Worm (Caenorhabditis elegans) whole organism, L3 larva: ENCODE results near the gene dpyd-1.

ENCODE experiments used
- aly-2 ChIP-seq: fragments of 150-350 bp; optimal IDR thresholded peaks from 2 replicates; lab custom pipeline; 2014; ENCODE audit warnings: missing biosample characterization, missing genetic modification characterization
- ama-1 ChIP-seq: fragments of 150-350 bp; optimal IDR thresholded peaks from 2 replicates; lab custom pipeline; 2018
- ceh-16 ChIP-seq: sonication (generic microtip); optimal IDR thresholded peaks from 2 replicates; lab custom pipeline; 2017; ENCODE audit warnings: missing biosample characterization, missing genetic modification characterization
- ceh-28 ChIP-seq: fragments of 150-350 bp; optimal IDR thresholded peaks from 2 replicates; lab custom pipeline; 2014; ENCODE audit warnings: missing biosample characterization, missing genetic modification reagents, missing genetic modification characterization
- ceh-82 ChIP-seq: fragments of 150-350 bp; optimal IDR thresholded peaks from 2 replicates; lab custom pipeline; 2014; ENCODE audit warnings: missing biosample characterization, missing genetic modification characterization
- ceh-9 ChIP-seq: sonication (generic microtip); optimal IDR thresholded peaks from 2 replicates; lab custom pipeline; 2018; ENCODE audit warnings: missing biosample characterization, missing genetic modification characterization
- egl-27 ChIP-seq: sonication (generic microtip); optimal IDR thresholded peaks from 4 replicates; lab custom pipeline; 2017; ENCODE audit warnings: missing biosample characterization, missing genetic modification reagents, missing genetic modification characterization
- egl-5 ChIP-seq: fragments of 150-350 bp; optimal IDR thresholded peaks from 2 replicates; lab custom pipeline; 2017; ENCODE audit warnings: missing biosample characterization, missing genetic modification reagents, missing genetic modification characterization, inconsistent platforms
- elt-1 ChIP-seq: fragments of 150-350 bp; optimal IDR thresholded peaks from 2 replicates; lab custom pipeline; 2014; ENCODE audit warnings: missing biosample characterization, missing genetic modification characterization
- elt-2 ChIP-seq: sonication (generic microtip); optimal IDR thresholded peaks from 2 replicates; lab custom pipeline; 2016; ENCODE audit warnings: missing genetic modification reagents, mild to moderate bottlenecking, missing genetic modification characterization, missing compliant biosample characterization
- eor-1 ChIP-seq, 2 experiments: fragments of 150-350 bp; optimal IDR thresholded peaks; 2 replicates each; lab custom pipeline; 2014 to 2018; ENCODE audit warnings: missing biosample characterization in 2 of 2, missing genetic modification characterization in 2 of 2
- fkh-10 ChIP-seq: sonication (generic microtip); optimal IDR thresholded peaks from 2 replicates; lab custom pipeline; 2017; ENCODE audit warnings: missing biosample characterization, missing genetic modification reagents, missing genetic modification characterization
- fkh-2 ChIP-seq: fragments of 150-350 bp; optimal IDR thresholded peaks from 2 replicates; lab custom pipeline; 2014; ENCODE audit warnings: missing biosample characterization, missing genetic modification reagents, missing genetic modification characterization
- hmg-11 ChIP-seq: sonication (generic microtip); optimal IDR thresholded peaks from 2 replicates; lab custom pipeline; 2016; ENCODE audit warnings: missing genetic modification characterization, missing compliant biosample characterization
- jun-1 ChIP-seq: fragments of 150-350 bp; optimal IDR thresholded peaks from 2 replicates; lab custom pipeline; 2014; ENCODE audit warnings: missing biosample characterization, missing genetic modification reagents, missing genetic modification characterization
- lin-15B ChIP-seq: fragments of 150-350 bp; optimal IDR thresholded peaks from 2 replicates; lab custom pipeline; 2014; ENCODE audit warnings: missing biosample characterization, missing genetic modification characterization
- lsy-12 ChIP-seq: sonication (generic microtip); optimal IDR thresholded peaks from 2 replicates; lab custom pipeline; 2016; ENCODE audit warnings: mild to moderate bottlenecking, missing genetic modification characterization, missing compliant biosample characterization
- mml-1 ChIP-seq: fragments of 150-350 bp; sonication (generic microtip); optimal IDR thresholded peaks from 3 replicates; lab custom pipeline; 2014; ENCODE audit warnings: missing biosample characterization, missing genetic modification characterization
- nfya-1 ChIP-seq: sonication (generic microtip); optimal IDR thresholded peaks from 2 replicates; lab custom pipeline; 2017; ENCODE audit warnings: missing genetic modification characterization, mild to moderate bottlenecking, missing compliant biosample characterization, antibody characterized with exemption, moderate library complexity; ENCODE audit not compliant: insufficient read depth
- nhr-11 ChIP-seq: fragments of 150-350 bp; optimal IDR thresholded peaks from 2 replicates; lab custom pipeline; 2014; ENCODE audit warnings: missing biosample characterization, missing genetic modification characterization
- nhr-12 ChIP-seq: fragments of 150-350 bp; optimal IDR thresholded peaks from 2 replicates; lab custom pipeline; 2014; ENCODE audit warnings: missing biosample characterization, missing genetic modification characterization
- nhr-23 ChIP-seq: fragments of 150-350 bp; optimal IDR thresholded peaks from 2 replicates; lab custom pipeline; 2014; ENCODE audit warnings: missing biosample characterization, missing genetic modification reagents, missing genetic modification characterization
- nhr-28 ChIP-seq: fragments of 150-350 bp; optimal IDR thresholded peaks from 2 replicates; lab custom pipeline; 2014; ENCODE audit warnings: missing biosample characterization, missing genetic modification characterization
- nhr-43 ChIP-seq: sonication (generic microtip); optimal IDR thresholded peaks from 2 replicates; lab custom pipeline; 2016; ENCODE audit warnings: mild to moderate bottlenecking, missing genetic modification characterization, missing compliant biosample characterization; ENCODE audit not compliant: poor library complexity, severe bottlenecking
- nhr-67 ChIP-seq: fragments of 150-350 bp; optimal IDR thresholded peaks from 2 replicates; lab custom pipeline; 2014; ENCODE audit warnings: missing biosample characterization, missing genetic modification characterization
- nhr-76 ChIP-seq: fragments of 150-350 bp; sonication (generic microtip); optimal IDR thresholded peaks from 5 replicates; lab custom pipeline; 2014; ENCODE audit warnings: missing biosample characterization, missing genetic modification characterization
- nhr-77 ChIP-seq: fragments of 150-350 bp; optimal IDR thresholded peaks from 2 replicates; lab custom pipeline; 2014; ENCODE audit warnings: missing biosample characterization, missing genetic modification characterization
- pha-4 ChIP-seq: fragments of 150-350 bp; optimal IDR thresholded peaks from 2 replicates; lab custom pipeline; 2014; ENCODE audit warnings: missing biosample characterization, missing genetic modification reagents, missing genetic modification characterization
- snpc-4 ChIP-seq: fragments of 150-350 bp; optimal IDR thresholded peaks from 2 replicates; lab custom pipeline; 2014; ENCODE audit warnings: missing biosample characterization, missing genetic modification characterization
- tbx-2 ChIP-seq: sonication (generic microtip); optimal IDR thresholded peaks from 2 replicates; lab custom pipeline; 2016; ENCODE audit warnings: mild to moderate bottlenecking, missing genetic modification characterization, missing compliant biosample characterization
- unc-39 ChIP-seq: sonication (generic microtip); optimal IDR thresholded peaks from 4 replicates; lab custom pipeline; 2017; ENCODE audit warnings: missing biosample characterization, missing genetic modification characterization
- ztf-11 ChIP-seq: fragments of 150-350 bp; optimal IDR thresholded peaks from 2 replicates; lab custom pipeline; 2014; ENCODE audit warnings: missing biosample characterization, missing genetic modification characterization

The dpyd-1 gene

DNA sequence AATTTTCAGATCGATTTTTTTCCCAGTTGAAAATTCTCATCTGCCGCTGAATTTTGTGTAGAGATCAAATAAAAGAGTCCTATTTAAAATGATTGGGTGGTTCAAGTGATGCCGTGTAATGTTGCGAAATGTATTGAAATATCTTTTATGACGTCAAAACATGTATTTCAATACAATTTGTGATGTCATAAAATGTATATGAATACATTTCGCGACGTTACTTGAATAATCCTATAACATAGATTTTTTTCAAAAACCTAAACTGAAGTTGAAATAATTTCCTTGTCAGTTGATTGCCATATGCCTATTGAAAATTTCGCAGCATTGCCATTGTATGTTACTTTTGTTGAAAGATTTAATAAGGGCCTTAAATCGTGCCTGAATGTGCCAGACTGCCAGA, 21.9 kb downstream of the dpyd-1 start, which contains the start of gene F55D1.1:
TSS of gene F55D1.1 (plus strand) at position 301 of the 400 bp plus-strand sequence.
- no peak for TF ChIP-seq nhr-11 (tag; lab: Kevin White, UChicago)
- no peak for TF ChIP-seq nhr-43 (tag; lab: Kevin White, UChicago)
- TF ChIP-seq eor-1 (tag; optimal IDR thresholded peaks at IDR 0.05; lab: Kevin White, UChicago): no peak
- no peak for TF ChIP-seq nhr-77
- TF ChIP-seq aly-2: no peak
- no peak for TF ChIP-seq unc-39 (tag; lab: Kevin White, UChicago)
- TF ChIP-seq lsy-12 (tag; lab: Kevin White, UChicago): no peak
- TF ChIP-seq egl-5 (tag; lab: Kevin White, UChicago): no peak
- no peak for TF ChIP-seq elt-1 (tag; lab: Kevin White, UChicago)
- no peak for TF ChIP-seq lin-15B
- no peak for TF ChIP-seq nhr-67 (tag; lab: Kevin White, UChicago)
- TF ChIP-seq mml-1 (tag; lab: Kevin White, UChicago): no peak
- TF ChIP-seq nhr-12: no peak
- no peak for TF ChIP-seq ceh-82 (tag; lab: Kevin White, UChicago)
- no peak for TF ChIP-seq snpc-4 (tag; lab: Kevin White, UChicago)

DNA sequence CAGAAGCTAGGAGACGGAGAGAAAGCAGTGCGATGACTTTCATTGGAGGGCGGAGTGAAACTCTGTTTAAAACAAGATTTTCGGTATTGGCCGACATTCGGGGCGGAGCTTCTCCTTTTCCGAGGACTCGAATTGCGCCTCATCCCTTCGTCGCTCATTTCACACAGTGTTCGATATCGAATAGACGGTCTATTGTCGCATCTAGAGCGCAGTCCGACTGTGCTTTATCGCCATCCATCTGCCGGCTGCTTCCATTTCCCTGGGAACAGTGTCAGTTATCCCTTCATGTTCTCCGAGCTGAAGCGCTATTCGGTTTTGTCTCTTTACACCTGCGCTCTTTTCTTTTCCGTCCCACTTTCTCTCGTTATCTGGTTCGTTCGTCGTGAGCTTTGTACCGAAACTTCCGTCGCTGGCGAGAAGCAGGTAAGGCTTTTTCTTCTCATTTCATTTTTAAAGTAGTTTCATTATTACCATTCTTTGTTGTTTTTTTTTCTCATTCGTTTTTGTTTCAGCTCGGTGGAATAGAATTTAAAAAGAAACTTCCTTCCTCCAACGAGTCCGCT, 25.2 kb downstream of the dpyd-1 start, which contains the start of the genes bus-8A and bus-8B:
TSS of gene bus-8A (plus strand) at position 96 of the 563 bp plus-strand sequence.
TSS of gene bus-8B (plus strand) at position 513 of the 563 bp plus-strand sequence.
- no peak for TF ChIP-seq ceh-82 (tag; lab: Kevin White, UChicago)
- TF ChIP-seq elt-2 (tag; lab: Kevin White, UChicago): no peak
- TF ChIP-seq egl-27: no peak
- TF ChIP-seq ceh-9: no peak
- TF ChIP-seq ztf-11 (tag; lab: Kevin White, UChicago): no peak
- TF ChIP-seq tbx-2 (tag; lab: Kevin White, UChicago): no peak
- TF ChIP-seq ama-1 (lab: Kevin White, UChicago): no peak
- no peak for TF ChIP-seq hmg-11 (tag; lab: Kevin White, UChicago)
- TF ChIP-seq unc-39 (tag; lab: Kevin White, UChicago): no peak

DNA sequence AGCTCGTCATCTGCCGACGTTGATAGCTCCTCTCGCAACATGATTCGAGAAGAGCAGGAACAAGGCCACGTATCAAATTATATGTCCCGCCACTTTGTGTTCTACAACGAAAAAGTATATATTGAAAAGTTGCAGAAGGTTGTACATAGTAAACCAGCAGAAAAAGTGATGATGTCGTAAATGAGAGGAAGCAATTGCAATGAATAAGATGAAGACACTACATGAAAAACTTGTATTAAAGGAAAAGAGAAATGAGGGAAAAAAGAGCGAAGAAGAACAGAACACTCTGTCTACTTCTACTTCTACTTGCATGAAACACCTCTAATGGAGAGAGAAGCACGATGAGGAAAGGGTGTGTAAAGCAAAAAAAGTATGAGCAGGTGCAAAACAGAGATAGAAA, 37.5 kb downstream of the dpyd-1 start, which contains the start of gene T23F2.2:
TSS of gene T23F2.2 (minus strand) at position 101 of the 400 bp plus-strand sequence.
- TF ChIP-seq jun-1 (tag; lab: Kevin White, UChicago) (no peak), nhr-28 (tag; lab: Kevin White, UChicago) (no peak), pha-4 (no peak), aly-2 (no peak), ceh-16 (tag; lab: Kevin White, UChicago) (no peak), nhr-67 (tag; lab: Kevin White, UChicago) (no peak), elt-2 (tag; lab: Kevin White, UChicago) (no peak), elt-1 (tag; lab: Kevin White, UChicago) (no peak), ceh-28 (tag; lab: Kevin White, UChicago) (no peak), fkh-10 (GFP tag; lab: Kevin White, UChicago) (no peak)

DNA sequence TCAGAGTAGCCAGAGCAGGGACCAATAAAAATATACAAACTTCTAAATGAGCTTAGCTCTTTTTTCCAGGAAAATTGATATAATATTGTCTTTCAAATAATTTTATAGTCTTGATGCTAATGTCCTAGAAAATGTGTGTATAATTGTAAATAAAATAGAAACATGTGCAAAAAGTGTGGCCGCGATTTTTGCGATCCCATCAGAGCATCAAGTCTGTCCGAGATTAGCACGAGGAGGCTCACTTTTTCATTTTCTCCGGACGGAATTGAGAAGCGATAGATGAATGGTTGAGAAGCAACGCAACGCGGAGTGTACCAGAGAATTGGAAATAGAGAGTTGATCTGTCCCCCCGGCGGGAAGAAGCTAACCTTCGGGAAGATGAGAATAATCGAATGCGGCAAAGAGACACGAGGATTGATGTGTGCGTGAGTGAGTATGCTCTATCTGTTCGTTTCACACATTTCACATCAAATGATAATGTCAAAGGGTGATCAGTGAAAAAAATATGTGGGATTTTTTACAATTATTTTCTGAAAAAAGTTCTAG, 38.8 kb downstream of the dpyd-1 start:
- TF ChIP-seq ztf-11 (tag; lab: Kevin White, UChicago) (no peak), nfya-1 (tag; lab: Kevin White, UChicago) (peak; percentile 24)

- TF ChIP-seq tbx-2 (tag; lab: Kevin White, UChicago): no peak
- no peak for TF ChIP-seq snpc-4 (tag; lab: Kevin White, UChicago)
- TF ChIP-seq hmg-11 (tag; lab: Kevin White, UChicago): peak; percentile 50
- no peak for TF ChIP-seq nhr-43 (tag; lab: Kevin White, UChicago)
- TF ChIP-seq ceh-28 (tag; lab: Kevin White, UChicago): no peak
- TF ChIP-seq fkh-2 (tag; lab: Kevin White, UChicago): no peak
- TF ChIP-seq nhr-23: no peak
- no peak for TF ChIP-seq nhr-67 (tag; lab: Kevin White, UChicago)
- TF ChIP-seq lin-15B: no peak
- no peak for TF ChIP-seq egl-27
- no peak for TF ChIP-seq nhr-76
- TF ChIP-seq nfya-1 (tag; lab: Kevin White, UChicago): peak; percentile 29
- TF ChIP-seq, all 47 proteins: peak for 2
Observed at ce11 chrX:5507926-5508325, 40.3 kb downstream of the dpyd-1 start.
